Worm (Caenorhabditis elegans): Measurements from ENCODE around the gene ZK792.4.

Gene ZK792.4

ce11 chrIV:11703685-11704296, 22.0 kb upstream of the ZK792.4 start, which contains the start of the genes T22B3.3 and alg-3:
Gene T22B3.3, minus strand, starts transcription at chrIV:11703785.
Gene alg-3, plus strand, starts transcription at chrIV:11704246.
- no peak for TF ChIP-seq nhr-28 (tag; optimal IDR thresholded peaks at IDR 0.05)
- no peak for TF ChIP-seq nhr-6 (tag; optimal IDR thresholded peaks at IDR 0.05)
- TF ChIP-seq pqm-1 (tag; optimal IDR thresholded peaks at IDR 0.05) = no peak
- no peak for TF ChIP-seq fkh-10 (GFP tag; optimal IDR thresholded peaks at IDR 0.05)
- no peak for TF ChIP-seq Y75B8A.6 (GFP tag; IDR thresholded peaks at IDR 0.05)
- no peak for TF ChIP-seq nhr-42 (GFP tag; IDR thresholded peaks at IDR 0.05)
- TF ChIP-seq F44E2.7 (GFP tag; IDR thresholded peaks at IDR 0.05) = no peak
- TF ChIP-seq snpc-1.2 (GFP tag; IDR thresholded peaks at IDR 0.05) = no peak
- TF ChIP-seq daf-16 (GFP tag; optimal IDR thresholded peaks at IDR 0.05) = no peak
- TF ChIP-seq daf-16 (tag; optimal IDR thresholded peaks at IDR 0.05) = no peak

ce11 chrIV:11701878-11702277, 20.1 kb upstream of the ZK792.4 start:
- TF ChIP-seq ces-1 (GFP tag; optimal IDR thresholded peaks at IDR 0.05) (no peak), egl-27 (tag; optimal IDR thresholded peaks at IDR 0.05) (no peak), pha-4 (GFP tag; IDR thresholded peaks at IDR 0.05) (no peak), pha-4 (tag; optimal IDR thresholded peaks at IDR 0.05) (no peak), lsy-2 (tag; optimal IDR thresholded peaks at IDR 0.05) (no peak), hif-1 (tag; optimal IDR thresholded peaks at IDR 0.05) (no peak), gei-8 (GFP tag; optimal IDR thresholded peaks at IDR 0.05) (no peak), cey-2 (tag; optimal IDR thresholded peaks at IDR 0.05; ENCODE audit: borderline replicate concordance, insufficient read depth) (no peak), ama-1 (optimal IDR thresholded peaks at IDR 0.05) (no peak), zfp-3 (GFP tag; conservative IDR thresholded peaks at IDR 0.05) (no peak), Y105C5A.15 (GFP tag; IDR thresholded peaks at IDR 0.05) (no peak), dmd-9 (GFP tag; IDR thresholded peaks at IDR 0.05) (no peak), ctbp-1 (GFP tag; IDR thresholded peaks at IDR 0.05) (no peak), nhr-48 (tag; optimal IDR thresholded peaks at IDR 0.05) (peak; percentile 12), F10B5.3 (tag; optimal IDR thresholded peaks at IDR 0.05) (no peak), unc-39 (tag; optimal IDR thresholded peaks at IDR 0.05) (no peak), aha-1 (tag) (peak; percentile 79), zip-2 (tag; optimal IDR thresholded peaks at IDR 0.05) (no peak), Y48G9A.11 (GFP tag; IDR thresholded peaks at IDR 0.05) (no peak), hlh-30 (tag; optimal IDR thresholded peaks at IDR 0.05; ENCODE audit: insufficient read depth) (peak; percentile 19), F26F4.8 (GFP tag; conservative IDR thresholded peaks at IDR 0.05) (no peak), madf-5 (GFP tag; IDR thresholded peaks at IDR 0.05) (no peak), hlh-11 (tag; optimal IDR thresholded peaks at IDR 0.05) (peak; percentile 47), nhr-28 (tag; optimal IDR thresholded peaks at IDR 0.05) (peak; percentile 16), daf-12 (tag; optimal IDR thresholded peaks at IDR 0.05) (no peak), sdz-12 (GFP tag; optimal IDR thresholded peaks at IDR 0.05) (no peak), unc-62 (GFP tag; optimal IDR thresholded peaks at IDR 0.05 in 1 of 2) (peak in 1 of 2 experiments; percentile 33), unc-62 (tag; optimal IDR thresholded peaks at IDR 0.05) (no peak), set-16 (GFP tag; IDR thresholded peaks at IDR 0.05) (no peak)

ce11 chrIV:11700752-11701151, 18.9 kb upstream of the ZK792.4 start, which contains the start of gene dpy-20:
Gene dpy-20, minus strand, starts transcription at chrIV:11700852.
- TF ChIP-seq T20F7.1 (GFP tag; optimal IDR thresholded peaks at IDR 0.05) (no peak), D1046.2 (GFP tag; IDR thresholded peaks at IDR 0.05) (no peak), nhr-25 (tag; optimal IDR thresholded peaks at IDR 0.05; ENCODE audit: borderline replicate concordance, insufficient read depth) (no peak), aly-2 (tag; optimal IDR thresholded peaks at IDR 0.05) (no peak), nhr-10 (tag; optimal IDR thresholded peaks at IDR 0.05) (no peak), mxl-3 (GFP tag; optimal IDR thresholded peaks at IDR 0.05) (no peak), lin-1 (GFP tag; IDR thresholded peaks at IDR 0.05) (no peak), dve-1 (tag; optimal IDR thresholded peaks at IDR 0.05; ENCODE audit: insufficient read depth) (no peak), ceh-28 (tag; optimal IDR thresholded peaks at IDR 0.05) (no peak), mxl-2 (GFP tag; conservative IDR thresholded peaks at IDR 0.05) (no peak), ceh-32 (tag; optimal IDR thresholded peaks at IDR 0.05; ENCODE audit: poor library complexity) (no peak), zip-2 (tag; optimal IDR thresholded peaks at IDR 0.05) (no peak)
